Fruit fly (Drosophila melanogaster) whole organism, prepupa: ENCODE measurements around the gene Vav.
A peak's percentile ranks its signal among the peaks of the same experiment; 100 is the strongest.

Source experiments
- CG10631 ChIP-seq: fragments of 200-800 bp; sonication (Bioruptor generic); optimal IDR thresholded peaks from 2 replicates; lab custom pipeline; 2016; ENCODE audit warnings: missing biosample characterization, missing genetic modification characterization
- CG10669 ChIP-seq: fragments of 200-800 bp; sonication (Bioruptor generic); optimal IDR thresholded peaks from 3 replicates; lab custom pipeline; 2018; ENCODE audit warnings: missing biosample characterization, mild to moderate bottlenecking, missing genetic modification characterization, moderate library complexity
- CG11762 ChIP-seq: fragments of 200-800 bp; sonication (Bioruptor generic); optimal IDR thresholded peaks from 3 replicates; lab custom pipeline; 2016; ENCODE audit warnings: missing biosample characterization, missing genetic modification characterization; ENCODE audit not compliant: insufficient read depth
- CG15336 ChIP-seq: fragments of 200-800 bp; sonication (Bioruptor generic); IDR thresholded peaks from 2 replicates; pipeline ENCODE4 v1.3.6; 2022; ENCODE audit warnings: missing biosample characterization, missing genetic modification characterization
- CG16779 ChIP-seq: fragments of 200-800 bp; sonication (Bioruptor generic); optimal IDR thresholded peaks from 3 replicates; lab custom pipeline; 2017; ENCODE audit warnings: missing biosample characterization, mild to moderate bottlenecking, missing genetic modification characterization
- CG3032 ChIP-seq: fragments of 200-800 bp; optimal IDR thresholded peaks from 2 replicates; lab custom pipeline; 2019; ENCODE audit warnings: missing biosample characterization, mild to moderate bottlenecking, missing genetic modification characterization, moderate library complexity
- CG32006 ChIP-seq: fragments of 200-800 bp; sonication (Bioruptor generic); optimal IDR thresholded peaks from 3 replicates; lab custom pipeline; 2017; ENCODE audit warnings: missing biosample characterization, mild to moderate bottlenecking, missing genetic modification characterization
- CG6163 ChIP-seq: fragments of 200-800 bp; sonication (Bioruptor generic); IDR thresholded peaks from 3 replicates; pipeline ENCODE4 v1.3.6; 2022; ENCODE audit warnings: missing biosample characterization, missing genetic modification characterization
- CG6276 ChIP-seq: fragments of 200-800 bp; sonication (Bioruptor generic); optimal IDR thresholded peaks from 2 replicates; lab custom pipeline; 2017; ENCODE audit warnings: missing biosample characterization, mild to moderate bottlenecking, missing genetic modification characterization
- CG6792 ChIP-seq: fragments of 200-800 bp; sonication (Bioruptor generic); optimal IDR thresholded peaks from 3 replicates; lab custom pipeline; 2016; ENCODE audit warnings: missing biosample characterization, missing genetic modification characterization
- CG7368 ChIP-seq: fragments of 200-800 bp; sonication (Bioruptor generic); optimal IDR thresholded peaks from 3 replicates; lab custom pipeline; 2016; ENCODE audit warnings: missing biosample characterization, missing genetic modification characterization
- CG8119 ChIP-seq: fragments of 200-800 bp; sonication (Bioruptor generic); IDR thresholded peaks from 3 replicates; pipeline ENCODE4 v1.3.6; 2022; ENCODE audit warnings: missing biosample characterization, missing genetic modification characterization
- CG8319 ChIP-seq: fragments of 200-800 bp; sonication (Bioruptor generic); optimal IDR thresholded peaks from 3 replicates; lab custom pipeline; 2016; ENCODE audit warnings: missing biosample characterization, missing genetic modification characterization
- CG8632 ChIP-seq: fragments of 200-800 bp; sonication (Bioruptor generic); optimal IDR thresholded peaks from 3 replicates; lab custom pipeline; 2016; ENCODE audit warnings: missing biosample characterization, missing genetic modification characterization
- Eip75B ChIP-seq: fragments of 200-800 bp; sonication (Bioruptor generic); optimal IDR thresholded peaks from 3 replicates; lab custom pipeline; 2016; ENCODE audit warnings: missing biosample characterization, missing genetic modification characterization
- Eip78C ChIP-seq: fragments of 200-800 bp; sonication (Bioruptor generic); peaks from one replicate; lab custom pipeline; 2016; ENCODE audit warnings: missing biosample characterization, missing genetic modification characterization
- Ets21C ChIP-seq: fragments of 200-800 bp; sonication (Bioruptor generic); optimal IDR thresholded peaks from 3 replicates; lab custom pipeline; 2016; ENCODE audit warnings: missing biosample characterization, missing genetic modification characterization
- Gug ChIP-seq: fragments of 200-800 bp; sonication (Bioruptor generic); IDR thresholded peaks from 2 replicates; pipeline ENCODE4 v1.3.6; 2022; ENCODE audit warnings: missing biosample characterization, missing genetic modification characterization
- Hr38 ChIP-seq: sonication (Bioruptor generic); optimal IDR thresholded peaks from 2 replicates; lab custom pipeline; 2016; ENCODE audit warnings: missing biosample characterization, missing genetic modification characterization
- Hr4 ChIP-seq: fragments of 200-800 bp; sonication (Bioruptor generic); optimal IDR thresholded peaks from 3 replicates; lab custom pipeline; 2016; ENCODE audit warnings: missing biosample characterization, missing genetic modification characterization
- Lpt ChIP-seq: fragments of 200-800 bp; sonication (Bioruptor generic); optimal IDR thresholded peaks from 3 replicates; lab custom pipeline; 2016; ENCODE audit warnings: missing biosample characterization, missing genetic modification characterization
- OdsH ChIP-seq: fragments of 200-800 bp; sonication (Bioruptor generic); optimal IDR thresholded peaks from 3 replicates; lab custom pipeline; 2016; ENCODE audit warnings: missing biosample characterization, missing genetic modification characterization
- Smox ChIP-seq: fragments of 200-800 bp; sonication (Bioruptor generic); optimal IDR thresholded peaks from 3 replicates; lab custom pipeline; 2016; ENCODE audit warnings: missing biosample characterization, missing genetic modification characterization
- Sox15 ChIP-seq: fragments of 200-800 bp; sonication (Bioruptor generic); optimal IDR thresholded peaks from 3 replicates; lab custom pipeline; 2016; ENCODE audit warnings: missing biosample characterization, missing genetic modification characterization
- acj6 ChIP-seq: fragments of 200-800 bp; sonication (Bioruptor generic); optimal IDR thresholded peaks from 3 replicates; lab custom pipeline; 2016; ENCODE audit warnings: missing biosample characterization, missing genetic modification characterization
- dsx ChIP-seq: fragments of 200-800 bp; optimal IDR thresholded peaks from 3 replicates; lab custom pipeline; 2019; ENCODE audit warnings: missing biosample characterization, mild to moderate bottlenecking, missing genetic modification characterization, moderate library complexity; ENCODE audit not compliant: poor library complexity, severe bottlenecking
- eg ChIP-seq: fragments of 200-800 bp; sonication (Bioruptor generic); IDR thresholded peaks from 3 replicates; pipeline ENCODE4 v1.3.6; 2022; ENCODE audit warnings: missing biosample characterization, missing genetic modification characterization
- esn ChIP-seq: fragments of 200-800 bp; sonication (Bioruptor generic); optimal IDR thresholded peaks from 2 replicates; lab custom pipeline; 2016; ENCODE audit warnings: missing biosample characterization, mild to moderate bottlenecking, missing genetic modification characterization, moderate library complexity
- fd59A ChIP-seq: fragments of 200-800 bp; sonication (Bioruptor generic); optimal IDR thresholded peaks from 2 replicates; lab custom pipeline; 2017; ENCODE audit warnings: missing biosample characterization, mild to moderate bottlenecking, missing genetic modification characterization, missing genetic modification reagents
- lz ChIP-seq: fragments of 200-800 bp; sonication (Bioruptor generic); optimal IDR thresholded peaks from 3 replicates; lab custom pipeline; 2016; ENCODE audit warnings: missing biosample characterization, missing genetic modification characterization
- salr ChIP-seq, 2 experiments: fragments of 200-800 bp; sonication (Bioruptor generic); optimal IDR thresholded peaks; 3 replicates each; lab custom pipeline; 2016 to 2018; ENCODE audit warnings: missing biosample characterization in 2 of 2, missing genetic modification characterization in 2 of 2, mild to moderate bottlenecking in 1 of 2
- spab ChIP-seq: fragments of 200-800 bp; sonication (Bioruptor generic); optimal IDR thresholded peaks from 2 replicates; lab custom pipeline; 2017; ENCODE audit warnings: missing biosample characterization, mild to moderate bottlenecking, missing genetic modification characterization, missing genetic modification reagents
- ss ChIP-seq, 2 experiments: fragments of 200-800 bp; sonication (Bioruptor generic); optimal IDR thresholded peaks; 2 replicates in 1 of 2; 3 replicates in 1 of 2; lab custom pipeline; 2017 to 2018; ENCODE audit warnings: mild to moderate bottlenecking in 2 of 2, missing biosample characterization in 2 of 2, missing genetic modification characterization in 2 of 2, moderate library complexity in 1 of 2
- svp ChIP-seq: fragments of 200-800 bp; sonication (Bioruptor generic); peaks from one replicate; lab custom pipeline; 2016; ENCODE audit warnings: missing biosample characterization, missing genetic modification characterization
- topi ChIP-seq: fragments of 200-800 bp; sonication (Bioruptor generic); optimal IDR thresholded peaks from 3 replicates; lab custom pipeline; 2016; ENCODE audit warnings: missing biosample characterization, missing genetic modification characterization

Gene Vav

DNA sequence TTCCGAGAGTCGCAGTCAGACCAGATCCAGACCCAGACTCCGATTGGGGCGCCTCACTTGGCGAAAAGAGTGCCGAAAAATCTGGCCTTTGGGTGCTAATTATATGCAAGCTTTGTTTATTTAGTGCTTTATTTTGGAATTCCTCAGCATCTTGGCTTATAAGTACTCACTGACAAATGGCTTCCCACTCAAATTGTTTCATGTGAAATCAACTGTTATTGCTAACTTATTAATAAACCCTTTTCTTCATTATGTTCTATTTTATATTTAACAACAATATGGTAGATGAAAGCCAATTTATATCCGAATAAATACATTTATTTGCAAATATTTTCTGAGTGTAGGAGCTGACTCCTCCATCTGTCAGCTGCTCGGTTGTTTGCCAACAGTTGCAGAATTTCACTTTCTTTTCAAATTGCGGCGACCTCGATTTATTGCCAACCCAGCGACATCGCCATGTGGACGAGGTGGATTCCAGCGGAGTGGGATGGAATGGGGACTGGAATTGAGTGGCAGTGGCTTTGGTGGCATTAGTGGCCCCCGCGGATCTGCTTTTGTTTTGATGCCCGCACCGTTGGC is 31.7 kb upstream of the Vav start (continued):
- TF ChIP-seq Eip75B (GFP tag; lab: Kevin White, UChicago) (peak; percentile 67), CG6163 (GFP tag; lab: Robert Waterston, UW) (peak; percentile 37; the same call in 2 of the 3 replicates), Hr38 (GFP tag; lab: Kevin White, UChicago) (no peak), Gug (no peak; the same call in 1 of the 2 replicates), CG16779 (no peak), Hr4 (GFP tag; lab: Kevin White, UChicago) (peak; percentile 65), eg (peak; percentile 48; the same call in 1 of the 3 replicates), topi (GFP tag; lab: Kevin White, UChicago) (peak; percentile 75), spab (GFP tag; lab: Kevin White, UChicago) (peak; percentile 26), Ets21C (GFP tag; lab: Kevin White, UChicago) (no peak), acj6 (GFP tag; lab: Kevin White, UChicago) (peak; percentile 70), Eip78C (GFP tag; lab: Kevin White, UChicago) (peak; percentile 95), ss (GFP tag; optimal IDR thresholded peaks at IDR 0.05; lab: Kevin White, UChicago) (peak in 1 of 2 experiments; percentile 48), lz (peak; percentile 66)

DNA sequence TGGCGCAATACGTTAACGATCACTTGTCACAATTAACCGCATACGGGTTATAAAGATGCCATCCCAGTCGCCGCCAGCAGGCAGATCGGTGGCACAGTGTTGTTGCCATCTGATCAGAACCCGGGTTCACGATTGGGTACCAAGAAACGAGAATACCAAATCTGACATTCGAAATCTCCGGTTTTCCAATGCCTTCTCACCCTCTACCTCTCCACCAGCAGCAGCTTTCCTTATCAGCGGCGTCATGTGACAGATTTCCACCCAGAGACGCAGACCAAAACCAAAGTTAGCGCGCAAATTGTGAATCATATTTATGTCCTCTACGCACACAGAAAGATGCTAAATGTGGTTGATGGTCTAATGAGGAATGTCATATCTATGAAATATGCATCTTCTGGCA is 23.0 kb upstream of the Vav start:
- no peak for TF ChIP-seq CG7368 (GFP tag; lab: Kevin White, UChicago)
- no peak for TF ChIP-seq OdsH
- TF ChIP-seq CG10631 (GFP tag; lab: Kevin White, UChicago) = no peak
- TF ChIP-seq svp (GFP tag; lab: Kevin White, UChicago) = peak; percentile 91

DNA sequence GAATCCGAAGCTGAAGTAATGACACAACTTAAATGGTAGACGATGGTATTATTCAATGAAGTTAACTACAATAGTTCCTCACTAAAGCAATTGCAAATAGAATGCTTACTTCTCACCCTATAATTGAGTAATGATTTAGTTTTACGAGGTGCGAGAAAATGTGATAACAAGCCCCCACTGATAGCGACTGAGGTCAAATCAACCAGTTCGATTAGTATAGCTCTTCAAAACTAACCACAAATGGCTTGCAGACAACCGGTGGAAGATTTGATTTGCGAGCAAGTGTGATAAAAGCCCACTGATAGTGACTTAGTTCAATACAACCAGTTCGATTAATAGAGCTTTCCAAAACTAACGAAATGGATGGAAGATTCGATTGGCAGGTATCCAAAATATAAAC is 22.3 kb upstream of the Vav start:
- TF ChIP-seq Eip78C (GFP tag; lab: Kevin White, UChicago) (no peak), CG6163 (GFP tag; lab: Robert Waterston, UW) (no peak), CG6276 (GFP tag; lab: Kevin White, UChicago) (no peak), fd59A (no peak), Ets21C (GFP tag; lab: Kevin White, UChicago) (no peak), topi (GFP tag; lab: Kevin White, UChicago) (no peak), Smox (no peak), CG8632 (GFP tag; lab: Kevin White, UChicago) (no peak), CG8119 (no peak), CG32006 (GFP tag; lab: Kevin White, UChicago) (no peak), OdsH (no peak), lz (no peak), CG15336 (GFP tag; lab: Robert Waterston, UW) (no peak), CG8319 (GFP tag; lab: Kevin White, UChicago) (no peak), esn (GFP tag; lab: Kevin White, UChicago) (no peak), Sox15 (GFP tag; lab: Kevin White, UChicago) (no peak), salr (GFP tag; optimal IDR thresholded peaks at IDR 0.05; lab: Kevin White, UChicago) (no peak), Lpt (GFP tag; lab: Kevin White, UChicago) (no peak), CG3032 (tag; lab: Kevin White, UChicago) (no peak), svp (GFP tag; lab: Kevin White, UChicago) (no peak)

DNA sequence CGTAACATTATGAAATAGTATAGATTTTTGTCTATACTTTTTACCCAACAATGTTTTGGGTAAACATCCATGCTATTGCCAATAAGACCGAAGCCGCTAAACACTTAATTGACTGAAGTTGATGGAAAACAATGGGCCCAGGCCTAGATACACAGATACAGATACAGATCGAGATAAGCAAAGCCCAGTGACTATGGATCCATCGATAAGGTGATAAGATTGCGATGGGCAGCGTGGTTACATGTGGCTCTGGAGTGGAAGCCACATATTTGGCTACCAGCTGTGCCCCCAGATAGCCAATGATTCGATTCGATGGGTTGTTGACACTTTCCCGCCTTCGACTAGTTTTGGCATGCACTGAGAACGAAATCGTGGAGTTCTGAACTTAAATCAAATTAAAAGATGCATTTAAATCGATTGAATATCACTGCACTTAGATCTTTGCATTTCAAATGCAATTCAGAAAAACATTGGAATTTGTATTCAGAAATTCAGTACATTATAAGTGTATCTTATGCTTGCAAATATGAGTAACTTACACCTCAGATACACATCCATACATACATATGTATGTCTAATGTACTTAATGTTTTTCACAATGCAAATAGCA is 21.3 kb upstream of the Vav start:
- TF ChIP-seq CG11762 (GFP tag; lab: Kevin White, UChicago) = no peak
- TF ChIP-seq CG6792 (GFP tag; lab: Kevin White, UChicago) = no peak
- TF ChIP-seq CG10669 = no peak
- TF ChIP-seq dsx (GFP tag; lab: Kevin White, UChicago) = no peak
